Worm (Caenorhabditis elegans): ENCODE data around the gene F59F3.6.

DNA sequence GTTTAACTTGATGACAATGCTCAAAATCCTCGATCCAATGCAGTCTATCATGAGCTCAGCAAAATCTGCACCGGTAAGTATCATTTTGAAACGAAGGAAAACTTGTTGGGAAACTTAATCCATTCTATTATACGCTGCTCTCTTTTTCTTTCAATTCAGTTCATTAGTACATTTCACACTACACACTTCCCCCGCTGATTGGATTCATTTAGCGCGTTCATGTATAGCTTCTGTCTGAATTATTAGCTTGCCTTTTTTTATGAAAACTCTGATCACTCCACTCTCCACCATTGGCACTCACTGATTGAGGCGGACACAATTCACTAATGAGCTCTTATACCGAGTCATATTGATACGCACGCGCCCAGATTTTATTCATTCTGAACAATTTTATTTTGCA is 39.1 kb upstream of the F59F3.6 start:
- TF ChIP-seq fkh-2 (tag; optimal IDR thresholded peaks at IDR 0.05) (no peak), ztf-4 (tag; optimal IDR thresholded peaks at IDR 0.05) (no peak)

Data from whole organism, L3 larva.